Worm (Caenorhabditis elegans): ENCODE results near the gene CC8.3.

ce11 chrIV:3621805-3622355, 20.2 kb downstream of the CC8.3 start:
- TF ChIP-seq nhr-77 (tag; optimal IDR thresholded peaks at IDR 0.05) (no peak), skn-1 (tag; optimal IDR thresholded peaks at IDR 0.05) (no peak), zag-1 (tag; optimal IDR thresholded peaks at IDR 0.05) (no peak), daf-12 (tag; optimal IDR thresholded peaks at IDR 0.05) (no peak), ceh-9 (tag; optimal IDR thresholded peaks at IDR 0.05) (no peak), ama-1 (optimal IDR thresholded peaks at IDR 0.05) (no peak), aly-2 (tag; optimal IDR thresholded peaks at IDR 0.05) (no peak), R02D3.7 (tag; optimal IDR thresholded peaks at IDR 0.05) (no peak), ceh-16 (tag; optimal IDR thresholded peaks at IDR 0.05) (no peak)
